Worm (Caenorhabditis elegans) whole organism, L4/young adult: ENCODE results near the gene iff-2.

Experiments used
- W03F9.2 ChIP-seq: fragments of 150-350 bp; optimal IDR thresholded peaks from 2 replicates; lab custom pipeline; 2014; ENCODE audit warnings: missing biosample characterization, missing genetic modification characterization
- dao-5 ChIP-seq: sonication (generic microtip); optimal IDR thresholded peaks from 2 replicates; lab custom pipeline; 2016; ENCODE audit warnings: missing genotype, missing genetic modification characterization, moderate library complexity, missing compliant biosample characterization
- him-1 ChIP-seq: sonication (generic microtip); optimal IDR thresholded peaks from 2 replicates; lab custom pipeline; 2016; ENCODE audit warnings: missing genotype, missing genetic modification reagents, missing genetic modification characterization, missing compliant biosample characterization

iff-2 gene

ce11 chrII:8587660-8588230 lies 26.6 kb upstream of the iff-2 start:
- TF ChIP-seq W03F9.2 (tag; lab: Kevin White, UChicago): no peak
- no peak for TF ChIP-seq dao-5 (tag; lab: Kevin White, UChicago)
- TF ChIP-seq him-1 (tag; lab: Kevin White, UChicago): no peak

- TF ChIP-seq dao-5 (tag; lab: Kevin White, UChicago): no peak
Observed at ce11 chrII:8585921-8586320, 24.8 kb upstream of the iff-2 start.

- TF ChIP-seq him-1 (tag; lab: Kevin White, UChicago) (no peak), dao-5 (tag; lab: Kevin White, UChicago) (no peak), W03F9.2 (tag; lab: Kevin White, UChicago) (no peak)
Observed at ce11 chrII:8585036-8585627, 24.0 kb upstream of the iff-2 start, which contains the start of gene F54C9.11. Gene F54C9.11 (minus strand): TSS chrII:8585086.

ce11 chrII:8583035-8583434 lies 21.9 kb upstream of the iff-2 start:
- TF ChIP-seq dao-5 (tag; lab: Kevin White, UChicago): no peak

- TF ChIP-seq dao-5 (tag; lab: Kevin White, UChicago) (no peak), W03F9.2 (tag; lab: Kevin White, UChicago) (no peak), him-1 (tag; lab: Kevin White, UChicago) (no peak)
Observed at ce11 chrII:8581700-8582099, 20.5 kb upstream of the iff-2 start, which contains the start of gene arl-1. Gene arl-1 (plus strand): TSS chrII:8582000.

ce11 chrII:8577509-8578099 lies 16.4 kb upstream of the iff-2 start, which contains the start of gene F54C9.9:
Gene F54C9.9 (plus strand): TSS chrII:8578049.
- TF ChIP-seq him-1 (tag; lab: Kevin White, UChicago) (no peak), dao-5 (tag; lab: Kevin White, UChicago) (no peak), W03F9.2 (tag; lab: Kevin White, UChicago) (no peak)

ce11 chrII:8575184-8575583 lies 14.0 kb upstream of the iff-2 start, which contains the start of gene puf-5:
Gene puf-5 (plus strand): TSS chrII:8575541.
- no peak for TF ChIP-seq dao-5 (tag; lab: Kevin White, UChicago)
- TF ChIP-seq W03F9.2 (tag; lab: Kevin White, UChicago): no peak
- TF ChIP-seq him-1 (tag; lab: Kevin White, UChicago): no peak

ce11 chrII:8573044-8573443 lies 11.9 kb upstream of the iff-2 start, which contains the start of gene F54C9.7:
Gene F54C9.7 (plus strand): TSS chrII:8573344.
- TF ChIP-seq him-1 (tag; lab: Kevin White, UChicago): no peak

ce11 chrII:8570977-8571376 lies 9.8 kb upstream of the iff-2 start, which contains the start of gene bcs-1:
Gene bcs-1 (plus strand): TSS chrII:8571085.
- TF ChIP-seq W03F9.2 (tag; lab: Kevin White, UChicago) (no peak), dao-5 (tag; lab: Kevin White, UChicago) (no peak)

ce11 chrII:8569038-8569977 lies 8.1 kb upstream of the iff-2 start, which contains the start of the genes col-38 and rpl-5:
Gene col-38 (minus strand): TSS chrII:8569088.
Gene rpl-5 (plus strand): TSS chrII:8569927.
- TF ChIP-seq dao-5 (tag; lab: Kevin White, UChicago): no peak
- TF ChIP-seq W03F9.2 (tag; lab: Kevin White, UChicago): peak; percentile 97
- TF ChIP-seq him-1 (tag; lab: Kevin White, UChicago): peak; percentile 1

- TF ChIP-seq him-1 (tag; lab: Kevin White, UChicago): no peak
- TF ChIP-seq dao-5 (tag; lab: Kevin White, UChicago): no peak
- TF ChIP-seq W03F9.2 (tag; lab: Kevin White, UChicago): no peak
Observed at ce11 chrII:8568234-8568969, 7.2 kb upstream of the iff-2 start.

- TF ChIP-seq W03F9.2 (tag; lab: Kevin White, UChicago) (no peak), him-1 (tag; lab: Kevin White, UChicago) (no peak), dao-5 (tag; lab: Kevin White, UChicago) (no peak)
Observed at ce11 chrII:8566806-8567266, 5.7 kb upstream of the iff-2 start, which contains the start of gene F54C9.3. Gene F54C9.3 (minus strand): TSS chrII:8566856.
